Fruit fly (Drosophila melanogaster): ENCODE data around the gene CG31358.

The CG31358 gene

DNA sequence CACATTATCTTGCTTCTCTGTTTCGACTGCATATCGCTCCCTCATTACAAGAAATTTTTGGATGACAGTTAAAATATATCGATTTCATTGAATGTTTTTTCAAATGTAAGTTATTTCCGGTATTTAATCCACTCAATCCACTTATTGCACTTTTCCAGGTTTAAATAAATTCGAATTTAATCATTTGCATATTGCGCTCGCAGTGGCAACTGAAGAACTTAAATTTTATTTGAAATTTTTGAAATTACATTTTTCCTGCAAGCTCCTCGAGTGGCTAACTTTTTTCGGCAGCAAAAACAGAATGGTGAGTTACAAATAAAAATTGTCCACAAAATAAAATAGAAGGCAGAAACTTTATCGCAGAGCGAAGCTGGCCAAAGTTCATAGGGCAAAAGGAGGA lies at the start of gene CG31358, which contains the start of the genes CG42504 and CG42505:
Gene CG31358 (minus strand): TSS at position 101 of the 400 bp plus-strand sequence.
Gene CG42504 (minus strand): TSS at position 101 of the 400 bp plus-strand sequence.
Gene CG42505 (minus strand): TSS at position 101 of the 400 bp plus-strand sequence.
- no peak for TF ChIP-seq CG17801 (GFP tag; optimal IDR thresholded peaks at IDR 0.05; ENCODE audit: partially characterized antibody)

DNA sequence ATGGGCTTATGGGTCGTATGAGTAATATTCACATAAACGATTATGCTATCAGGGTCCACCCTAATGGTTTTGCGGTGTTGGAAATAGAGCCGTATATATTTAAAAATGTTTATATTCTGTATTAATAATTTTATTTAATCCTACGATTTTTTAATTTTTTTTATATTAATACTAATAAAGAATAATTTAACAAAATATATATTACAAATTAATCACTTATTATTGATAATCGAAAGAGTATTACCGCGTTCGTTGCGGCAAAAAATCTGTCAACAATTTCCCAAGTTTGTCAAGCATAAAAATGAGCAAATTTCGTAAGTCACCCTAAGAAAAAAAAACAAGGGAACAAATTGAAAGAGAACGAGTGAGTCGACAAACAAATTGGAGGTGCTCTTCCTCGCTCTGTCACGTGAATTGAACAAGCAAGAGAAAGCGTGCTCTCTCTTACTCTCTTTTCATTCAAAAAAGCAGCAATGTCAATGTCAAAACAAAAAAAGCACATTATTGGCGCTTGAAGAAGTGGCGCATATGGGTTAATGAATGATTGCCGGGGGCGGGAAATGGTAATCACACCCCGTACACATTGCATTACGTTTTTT lies 48.9 kb upstream of the CG31358 start:
- TF ChIP-seq CG17801 (GFP tag; optimal IDR thresholded peaks at IDR 0.05; ENCODE audit: partially characterized antibody): no peak

DNA sequence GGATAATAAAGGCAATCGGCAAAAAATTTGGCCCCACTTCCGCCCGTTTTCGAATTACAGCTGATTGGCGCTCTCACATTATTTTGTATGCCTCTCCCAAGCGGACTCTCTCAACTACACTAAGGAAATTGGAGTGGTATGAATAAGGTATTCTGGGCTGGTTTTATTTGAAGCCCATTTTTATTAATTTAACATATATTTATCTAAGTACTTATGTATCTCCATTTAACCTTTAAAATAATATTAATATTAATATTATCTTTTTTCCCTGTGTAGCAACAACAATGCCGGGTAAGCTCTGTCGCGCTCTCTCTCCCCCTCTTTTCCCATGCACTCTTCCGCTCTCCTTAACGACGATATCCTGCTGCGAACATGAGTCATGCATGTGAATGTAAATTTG lies 47.4 kb upstream of the CG31358 start:
- no peak for TF ChIP-seq CG17801 (GFP tag; optimal IDR thresholded peaks at IDR 0.05; ENCODE audit: partially characterized antibody)

DNA sequence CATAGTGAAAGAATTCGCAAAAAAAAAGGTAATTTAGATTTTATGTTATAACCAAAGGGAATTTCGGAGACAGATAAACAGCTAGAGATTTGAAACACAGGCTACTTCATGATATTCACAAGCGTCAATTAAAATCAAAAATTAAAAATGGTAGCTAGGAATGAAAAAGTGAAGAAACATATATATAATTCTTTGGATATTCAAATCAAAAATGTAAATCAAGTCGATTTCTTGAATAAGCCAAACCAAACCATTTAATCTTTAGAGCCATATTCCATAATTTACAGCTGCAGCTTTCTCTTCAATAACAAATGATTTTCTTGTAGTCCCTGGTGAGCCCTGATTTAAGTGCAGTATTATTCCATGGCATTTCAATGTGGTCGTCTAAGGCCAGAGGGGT lies 31.3 kb upstream of the CG31358 start, which contains the start of gene CG14740:
Gene CG14740 (minus strand): TSS at position 101 of the 400 bp plus-strand sequence.
- no peak for TF ChIP-seq CG17801 (GFP tag; optimal IDR thresholded peaks at IDR 0.05; ENCODE audit: partially characterized antibody)

DNA sequence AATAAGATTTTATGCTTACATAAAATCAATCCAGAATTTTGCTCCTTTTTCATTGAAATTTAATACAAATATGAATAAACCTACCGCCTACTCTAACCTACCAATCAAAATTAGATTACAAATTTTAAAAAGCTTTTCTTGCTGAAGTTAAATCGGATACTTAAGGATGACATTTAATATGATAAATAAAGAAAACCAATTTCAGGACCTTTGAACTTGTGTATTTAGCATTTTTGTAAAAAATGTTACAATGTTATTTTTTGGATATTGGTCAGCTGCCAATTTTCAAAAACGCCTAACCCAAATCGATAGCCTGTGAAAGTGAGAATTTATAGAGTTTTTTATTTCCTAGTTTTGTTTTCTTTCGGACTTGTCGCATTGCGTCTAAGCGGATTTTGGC lies 17.6 kb upstream of the CG31358 start, which contains the start of gene CG14739:
Gene CG14739 (minus strand): TSS at position 101 of the 400 bp plus-strand sequence.
- TF ChIP-seq CG17801 (GFP tag; optimal IDR thresholded peaks at IDR 0.05; ENCODE audit: partially characterized antibody): no peak

DNA sequence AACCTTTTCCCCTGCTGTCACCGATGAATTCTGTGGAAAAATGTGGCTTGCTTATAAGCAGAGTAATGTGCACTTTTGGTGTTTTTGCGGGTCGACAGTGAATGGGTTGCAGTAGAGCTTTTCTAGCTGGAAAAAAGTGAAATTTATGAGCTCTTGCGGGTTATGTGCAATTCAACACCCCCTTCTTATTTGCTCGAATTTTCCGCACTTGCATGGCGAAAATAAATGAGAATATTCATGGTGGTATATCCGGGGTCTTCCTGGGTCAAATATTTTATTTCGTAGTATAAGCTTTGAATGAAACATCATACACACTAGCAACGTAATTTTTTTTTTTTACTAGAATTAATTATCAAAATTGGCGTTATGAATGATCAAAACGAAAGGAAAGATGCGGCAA lies 8.7 kb upstream of the CG31358 start, which contains the start of gene CG14736:
Gene CG14736 (plus strand): TSS at position 301 of the 400 bp plus-strand sequence.
- TF ChIP-seq CG17801 (GFP tag; optimal IDR thresholded peaks at IDR 0.05; ENCODE audit: partially characterized antibody): no peak

DNA sequence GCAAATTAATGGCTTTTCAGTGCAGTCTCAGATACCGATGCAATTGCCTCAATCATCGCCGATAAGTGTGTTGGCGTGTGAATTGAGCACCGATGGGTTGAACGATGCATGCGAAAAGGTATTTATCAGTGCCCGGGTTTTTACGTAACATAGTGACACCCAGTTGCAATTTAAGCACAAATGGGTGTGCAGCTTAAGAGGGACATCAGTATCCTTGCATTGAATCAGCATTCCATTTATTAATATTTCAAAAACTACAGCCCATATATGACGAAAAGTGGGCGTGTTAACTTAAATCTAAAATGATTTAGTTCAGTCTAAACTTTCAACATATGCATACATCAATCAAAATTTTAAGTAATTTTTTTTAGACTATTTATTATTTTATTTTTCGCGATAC lies 1.3 kb upstream of the CG31358 start, which contains the start of gene ssp5:
Gene ssp5 (plus strand): TSS at position 301 of the 400 bp plus-strand sequence.
- TF ChIP-seq CG17801 (GFP tag; optimal IDR thresholded peaks at IDR 0.05; ENCODE audit: partially characterized antibody): no peak

DNA sequence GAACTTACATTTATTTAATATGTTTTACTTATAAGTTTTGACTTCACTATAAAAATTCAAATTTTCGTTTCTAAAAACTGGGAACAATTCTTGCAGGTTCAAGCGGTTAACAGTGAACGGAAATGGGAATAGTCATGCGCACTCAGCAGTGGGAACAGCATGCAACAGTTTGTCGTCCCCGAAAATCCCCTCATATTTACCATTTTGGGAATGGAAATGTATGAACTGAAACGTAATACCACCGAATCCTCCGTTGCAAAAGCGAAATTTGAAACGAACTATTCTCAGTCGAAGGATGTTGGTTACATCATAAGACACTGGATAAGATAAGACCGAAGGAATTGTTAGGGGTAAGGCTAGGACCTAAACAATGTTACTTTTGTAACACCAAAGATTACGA lies 10.6 kb downstream of the CG31358 start:
- no peak for TF ChIP-seq CG17801 (GFP tag; optimal IDR thresholded peaks at IDR 0.05; ENCODE audit: partially characterized antibody)

DNA sequence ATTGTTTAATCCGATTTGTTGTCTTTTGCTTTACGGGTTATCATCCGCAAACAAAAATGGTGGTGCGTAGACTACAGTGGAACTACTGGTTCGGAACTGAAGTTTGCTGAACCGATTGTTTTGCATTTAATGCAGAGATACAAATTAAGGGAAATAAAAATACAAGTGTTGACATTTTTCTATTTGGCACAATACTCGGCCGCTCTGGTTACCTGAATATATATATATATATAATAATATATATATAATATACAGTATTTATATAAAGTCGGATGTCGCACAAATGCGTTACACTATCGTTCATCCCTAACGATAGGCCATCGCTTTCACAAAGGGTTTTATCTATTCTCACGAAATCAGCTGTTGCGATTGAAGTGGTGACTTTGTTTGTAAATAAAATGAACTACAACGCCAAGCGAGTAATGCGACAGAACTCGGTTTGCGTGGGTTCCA lies 14.7 kb downstream of the CG31358 start, which contains the start of the genes DCAF12 and Spt3:
Gene DCAF12 (minus strand): TSS at position 204 of the 453 bp plus-strand sequence.
Gene Spt3 (plus strand): TSS at position 329 of the 453 bp plus-strand sequence.
- TF ChIP-seq CG17801 (GFP tag; optimal IDR thresholded peaks at IDR 0.05; ENCODE audit: partially characterized antibody): peak; percentile 53

DNA sequence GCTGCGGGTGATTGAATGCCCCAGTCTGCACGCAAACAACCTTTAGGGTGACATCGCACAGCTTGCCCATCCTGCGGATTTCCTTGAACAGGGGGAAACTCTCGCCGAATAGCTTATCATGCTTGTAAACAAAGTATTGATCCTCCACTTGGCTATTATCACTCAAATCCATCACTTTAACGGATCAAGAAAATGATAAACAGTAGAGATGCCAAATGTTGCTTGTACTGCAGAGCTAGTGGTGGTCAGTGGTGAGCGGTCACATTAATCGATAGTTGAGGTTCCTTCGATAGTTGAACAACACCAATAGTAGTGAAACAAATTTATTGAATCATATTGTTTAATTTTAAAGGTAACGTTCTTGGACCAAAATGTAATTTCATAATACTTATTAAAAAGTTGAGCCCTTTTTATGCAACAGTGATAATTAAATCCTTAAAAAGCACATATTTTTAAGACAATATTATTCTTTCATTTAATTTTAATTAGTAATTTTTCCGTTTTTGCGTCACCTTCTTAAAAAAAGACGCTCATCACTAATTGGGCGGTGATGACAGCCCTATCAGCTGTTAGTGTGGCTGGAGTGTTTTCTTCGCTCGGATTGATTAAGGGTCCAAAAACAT lies 21.2 kb downstream of the CG31358 start, which contains the start of the genes KLHL18 and GCC185:
Gene KLHL18 (minus strand): TSS at position 233 of the 623 bp plus-strand sequence.
Gene GCC185 (plus strand): TSS at position 571 of the 623 bp plus-strand sequence.
- TF ChIP-seq CG17801 (GFP tag; optimal IDR thresholded peaks at IDR 0.05; ENCODE audit: partially characterized antibody): peak; percentile 82

DNA sequence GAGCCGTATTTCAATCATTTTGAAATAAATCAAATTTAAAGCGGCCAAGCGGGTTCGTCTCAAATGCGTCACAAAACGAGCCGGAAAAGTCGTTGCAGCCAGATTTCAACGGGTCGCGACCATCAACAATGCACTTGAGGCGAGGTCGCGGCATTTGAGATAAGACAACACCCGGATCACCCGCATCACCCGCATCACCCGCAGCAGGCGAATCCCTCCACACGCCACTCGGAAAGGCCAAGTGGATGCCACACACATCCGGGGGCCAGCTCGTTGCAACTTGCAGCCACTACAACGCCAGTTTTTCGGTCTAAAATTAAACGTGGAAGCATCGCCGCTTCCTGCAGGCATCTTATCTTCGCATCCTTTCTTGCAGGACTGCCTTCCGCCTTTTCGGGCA lies 25.1 kb downstream of the CG31358 start:
- no peak for TF ChIP-seq CG17801 (GFP tag; optimal IDR thresholded peaks at IDR 0.05; ENCODE audit: partially characterized antibody)

DNA sequence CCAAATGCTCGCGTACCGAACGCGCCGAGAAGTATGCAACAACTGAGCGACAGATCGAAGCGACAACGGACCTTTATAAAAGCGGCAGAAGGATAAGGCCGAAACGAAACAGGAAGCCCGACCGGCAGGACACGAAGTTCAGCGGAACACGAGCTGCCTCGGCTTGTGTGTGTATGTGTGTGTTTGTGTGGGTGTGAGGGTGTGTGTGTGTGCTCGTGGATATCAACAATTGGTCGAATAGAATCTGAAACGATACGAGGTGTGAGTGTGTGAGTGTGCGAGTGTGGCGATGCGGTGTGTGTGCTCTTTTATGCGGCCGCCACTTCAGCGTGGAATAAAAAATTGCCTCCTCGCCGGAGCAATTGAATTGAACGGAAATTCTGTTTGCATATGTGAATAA lies 26.1 kb downstream of the CG31358 start, which contains the start of gene Tk:
Gene Tk (minus strand): TSS at position 57 of the 400 bp plus-strand sequence.
- no peak for TF ChIP-seq CG17801 (GFP tag; optimal IDR thresholded peaks at IDR 0.05; ENCODE audit: partially characterized antibody)

DNA sequence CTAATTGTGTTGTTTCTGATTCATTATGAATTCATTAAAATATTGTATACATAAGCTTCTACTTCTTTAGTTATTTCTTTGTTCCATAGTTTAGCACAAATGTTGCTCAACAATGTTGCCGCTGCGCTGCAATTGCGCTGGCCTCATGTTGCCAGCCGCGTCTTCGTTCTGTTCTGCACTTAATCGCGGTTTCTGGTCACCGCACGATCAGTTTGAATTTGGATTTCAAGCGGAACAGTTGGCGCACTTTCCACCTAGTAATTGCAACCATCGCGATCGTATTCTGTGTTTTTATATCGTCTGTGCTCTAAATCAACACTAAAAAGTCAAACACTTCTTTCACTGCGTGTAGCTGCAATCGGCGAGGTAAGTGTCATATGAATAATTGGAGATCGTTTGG lies 32.5 kb downstream of the CG31358 start, which contains the start of gene Ect3:
Gene Ect3 (plus strand): TSS at position 205 of the 400 bp plus-strand sequence.
- peak; percentile 1 for TF ChIP-seq CG17801 (GFP tag; optimal IDR thresholded peaks at IDR 0.05; ENCODE audit: partially characterized antibody)

DNA sequence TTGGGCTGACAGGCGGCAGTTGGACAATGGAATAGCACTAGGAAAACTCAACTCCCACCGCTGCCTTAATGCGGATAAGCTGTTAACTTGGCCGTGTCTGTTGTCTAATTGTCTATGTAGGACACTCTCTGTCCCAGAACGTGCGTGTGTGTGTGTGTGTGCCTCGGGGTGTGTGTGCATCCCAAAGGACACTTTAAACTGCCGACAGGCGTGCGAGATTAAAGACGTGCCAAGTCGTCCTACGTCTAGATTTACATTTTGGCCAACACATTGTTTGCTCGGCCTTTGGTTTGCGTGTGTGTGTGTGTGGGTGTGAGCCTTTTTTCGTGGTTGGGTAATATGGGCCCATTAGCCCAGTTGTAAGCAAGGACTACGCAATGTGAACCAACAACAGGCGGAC lies 33.4 kb downstream of the CG31358 start:
- no peak for TF ChIP-seq CG17801 (GFP tag; optimal IDR thresholded peaks at IDR 0.05; ENCODE audit: partially characterized antibody)

DNA sequence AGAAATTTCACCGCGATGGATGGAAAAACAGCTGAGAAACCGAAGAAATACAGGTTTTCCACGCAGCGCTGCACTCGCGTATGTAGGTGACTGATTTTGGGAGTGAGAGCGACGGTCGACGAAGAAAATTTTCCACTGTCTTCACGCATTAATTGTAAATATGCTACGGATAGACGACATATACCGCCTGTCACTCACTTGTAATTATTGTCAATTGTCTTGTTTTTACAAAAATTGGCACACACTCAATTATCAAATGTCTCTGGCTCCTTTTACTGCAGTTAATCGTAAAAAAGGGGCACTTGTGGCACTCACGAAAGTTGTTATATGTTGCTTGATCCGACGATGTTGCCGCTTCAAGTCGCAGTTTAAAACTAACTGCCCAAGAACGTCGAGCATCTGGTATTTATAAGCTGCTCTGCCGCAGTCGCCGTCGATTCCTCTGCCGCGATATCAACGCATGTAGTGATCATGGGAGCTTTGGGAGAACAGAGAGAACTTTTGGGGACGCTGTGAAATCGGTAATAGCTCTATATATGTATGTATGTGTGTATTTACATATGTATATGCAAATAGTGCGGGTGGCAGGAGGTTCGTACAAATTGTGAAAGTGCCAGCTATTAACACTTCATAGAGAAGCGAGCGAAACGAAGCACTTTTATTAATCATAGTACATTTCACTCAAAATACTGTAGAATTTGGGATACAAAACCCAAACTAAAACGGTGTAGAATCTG lies 38.5 kb downstream of the CG31358 start, which contains the start of gene mfas:
Gene mfas (minus strand): TSS at position 382 of the 737 bp plus-strand sequence.
- no peak for TF ChIP-seq CG17801 (GFP tag; optimal IDR thresholded peaks at IDR 0.05; ENCODE audit: partially characterized antibody)
